Worm (Caenorhabditis elegans) whole organism, midembryonic: ENCODE measurements around the gene R02F2.9.

Experiments used
- cog-1 ChIP-seq: sonication (generic microtip); optimal IDR thresholded peaks from 2 replicates; lab custom pipeline; 2016; ENCODE audit warnings: missing genetic modification characterization, missing compliant biosample characterization
- flt-1 ChIP-seq: fragments of 200-800 bp; sonication (Bioruptor generic); IDR thresholded peaks from 2 replicates; pipeline ENCODE4 v1.3.6; 2022; ENCODE audit warnings: missing genetic modification characterization, missing compliant biosample characterization
- klf-2 ChIP-seq: fragments of 200-800 bp; sonication (Bioruptor generic); conservative IDR thresholded peaks from 2 replicates; pipeline ENCODE4 v1.3.6; 2022; ENCODE audit warnings: missing genetic modification reagents, missing genetic modification characterization, missing compliant biosample characterization
- med-1 ChIP-seq: sonication (generic microtip); optimal IDR thresholded peaks from 2 replicates; lab custom pipeline; 2017; ENCODE audit warnings: missing genetic modification characterization, mild to moderate bottlenecking, missing compliant biosample characterization, antibody characterized with exemption, missing genetic modification reagents; ENCODE audit not compliant: insufficient read depth
- ref-1 ChIP-seq: fragments of 200-800 bp; sonication (Bioruptor generic); conservative IDR thresholded peaks from 2 replicates; pipeline ENCODE4 v1.3.6; 2022; ENCODE audit warnings: missing genetic modification reagents, missing genetic modification characterization, missing compliant biosample characterization
- tab-1 ChIP-seq: fragments of 200-800 bp; sonication (Bioruptor generic); IDR thresholded peaks from 2 replicates; pipeline ENCODE4 v1.3.6; 2022; ENCODE audit warnings: missing genetic modification characterization, missing compliant biosample characterization
- ztf-29 ChIP-seq: fragments of 200-800 bp; sonication (Bioruptor generic); IDR thresholded peaks from 2 replicates; pipeline ENCODE4 v1.3.6; 2022; ENCODE audit warnings: missing genetic modification reagents, missing genetic modification characterization, missing compliant biosample characterization

- TF ChIP-seq flt-1 (no peak), klf-2 (GFP tag; lab: Robert Waterston, UW) (no peak), med-1 (no peak), cog-1 (tag; lab: Kevin White, UChicago) (no peak), ztf-29 (no peak), tab-1 (no peak), ref-1 (GFP tag; lab: Robert Waterston, UW) (no peak)
Measured at ce11 chrIII:5546730-5547129, 47.7 kb downstream of the R02F2.9 start, which contains the start of gene F09F7.5.
